Fruit fly (Drosophila melanogaster) whole organism, prepupa: ENCODE measurements around the gene CG13898.

ENCODE experiments used
- CG10631 ChIP-seq: fragments of 200-800 bp; sonication (Bioruptor generic); optimal IDR thresholded peaks from 2 replicates; lab custom pipeline; 2016; ENCODE audit warnings: missing biosample characterization, missing genetic modification characterization
- CG10669 ChIP-seq: fragments of 200-800 bp; sonication (Bioruptor generic); optimal IDR thresholded peaks from 3 replicates; lab custom pipeline; 2018; ENCODE audit warnings: missing biosample characterization, mild to moderate bottlenecking, missing genetic modification characterization, moderate library complexity
- CG11762 ChIP-seq: fragments of 200-800 bp; sonication (Bioruptor generic); optimal IDR thresholded peaks from 3 replicates; lab custom pipeline; 2016; ENCODE audit warnings: missing biosample characterization, missing genetic modification characterization; ENCODE audit not compliant: insufficient read depth
- CG11902 ChIP-seq: fragments of 200-800 bp; sonication (Bioruptor generic); optimal IDR thresholded peaks from 3 replicates; lab custom pipeline; 2016; ENCODE audit warnings: missing biosample characterization, missing genetic modification characterization
- CG1621 ChIP-seq: fragments of 200-800 bp; sonication (Bioruptor generic); optimal IDR thresholded peaks from 3 replicates; lab custom pipeline; 2018; ENCODE audit warnings: missing biosample characterization, mild to moderate bottlenecking, missing genetic modification characterization
- CG16779 ChIP-seq: fragments of 200-800 bp; sonication (Bioruptor generic); optimal IDR thresholded peaks from 3 replicates; lab custom pipeline; 2017; ENCODE audit warnings: missing biosample characterization, mild to moderate bottlenecking, missing genetic modification characterization
- CG3032 ChIP-seq: fragments of 200-800 bp; optimal IDR thresholded peaks from 2 replicates; lab custom pipeline; 2019; ENCODE audit warnings: missing biosample characterization, mild to moderate bottlenecking, missing genetic modification characterization, moderate library complexity
- CG31627 ChIP-seq: fragments of 200-800 bp; sonication (Bioruptor generic); optimal IDR thresholded peaks from 3 replicates; lab custom pipeline; 2016; ENCODE audit warnings: missing biosample characterization, missing genetic modification characterization
- CG32006 ChIP-seq: fragments of 200-800 bp; sonication (Bioruptor generic); optimal IDR thresholded peaks from 3 replicates; lab custom pipeline; 2017; ENCODE audit warnings: missing biosample characterization, mild to moderate bottlenecking, missing genetic modification characterization
- CG34406 ChIP-seq: fragments of 200-800 bp; sonication (Bioruptor generic); optimal IDR thresholded peaks from 3 replicates; lab custom pipeline; 2016; ENCODE audit warnings: missing biosample characterization, missing genetic modification characterization
- CG3919 ChIP-seq: fragments of 200-800 bp; sonication (Bioruptor generic); optimal IDR thresholded peaks from 3 replicates; lab custom pipeline; 2016; ENCODE audit warnings: missing biosample characterization, missing genetic modification characterization
- CG4318 ChIP-seq: fragments of 200-800 bp; sonication (Bioruptor generic); optimal IDR thresholded peaks from 3 replicates; lab custom pipeline; 2017; ENCODE audit warnings: missing biosample characterization, mild to moderate bottlenecking, missing genetic modification characterization
- CG6163 ChIP-seq: fragments of 200-800 bp; sonication (Bioruptor generic); IDR thresholded peaks from 3 replicates; pipeline ENCODE4 v1.3.6; 2022; ENCODE audit warnings: missing biosample characterization, missing genetic modification characterization
- CG6792 ChIP-seq: fragments of 200-800 bp; sonication (Bioruptor generic); optimal IDR thresholded peaks from 3 replicates; lab custom pipeline; 2016; ENCODE audit warnings: missing biosample characterization, missing genetic modification characterization
- CG6808 ChIP-seq: fragments of 200-800 bp; sonication (Bioruptor generic); optimal IDR thresholded peaks from 3 replicates; lab custom pipeline; 2017; ENCODE audit warnings: missing biosample characterization, missing genetic modification characterization, mild to moderate bottlenecking, moderate library complexity, missing genetic modification reagents
- CG6854 ChIP-seq: fragments of 200-800 bp; sonication (Bioruptor generic); optimal IDR thresholded peaks from 2 replicates; lab custom pipeline; 2017; ENCODE audit warnings: missing biosample characterization, mild to moderate bottlenecking, missing genetic modification characterization
- CG7368 ChIP-seq: fragments of 200-800 bp; sonication (Bioruptor generic); optimal IDR thresholded peaks from 3 replicates; lab custom pipeline; 2016; ENCODE audit warnings: missing biosample characterization, missing genetic modification characterization
- CG8119 ChIP-seq: fragments of 200-800 bp; sonication (Bioruptor generic); IDR thresholded peaks from 3 replicates; pipeline ENCODE4 v1.3.6; 2022; ENCODE audit warnings: missing biosample characterization, missing genetic modification characterization
- CG9139 ChIP-seq: fragments of 200-800 bp; sonication (Bioruptor generic); optimal IDR thresholded peaks from 3 replicates; lab custom pipeline; 2017; ENCODE audit warnings: missing biosample characterization, mild to moderate bottlenecking, missing genetic modification characterization
- Eip75B ChIP-seq: fragments of 200-800 bp; sonication (Bioruptor generic); optimal IDR thresholded peaks from 3 replicates; lab custom pipeline; 2016; ENCODE audit warnings: missing biosample characterization, missing genetic modification characterization
- Eip93F ChIP-seq: fragments of 200-800 bp; sonication (Bioruptor generic); optimal IDR thresholded peaks from 2 replicates; lab custom pipeline; 2016; ENCODE audit warnings: missing biosample characterization, mild to moderate bottlenecking, missing genetic modification characterization
- Ets21C ChIP-seq: fragments of 200-800 bp; sonication (Bioruptor generic); optimal IDR thresholded peaks from 3 replicates; lab custom pipeline; 2016; ENCODE audit warnings: missing biosample characterization, missing genetic modification characterization
- Ets96B ChIP-seq: fragments of 200-800 bp; optimal IDR thresholded peaks from 2 replicates; lab custom pipeline; 2019; ENCODE audit warnings: missing biosample characterization, mild to moderate bottlenecking, missing genetic modification characterization, moderate library complexity
- Gug ChIP-seq: fragments of 200-800 bp; sonication (Bioruptor generic); IDR thresholded peaks from 2 replicates; pipeline ENCODE4 v1.3.6; 2022; ENCODE audit warnings: missing biosample characterization, missing genetic modification characterization
- Hr38 ChIP-seq: sonication (Bioruptor generic); optimal IDR thresholded peaks from 2 replicates; lab custom pipeline; 2016; ENCODE audit warnings: missing biosample characterization, missing genetic modification characterization
- Hr39 ChIP-seq: fragments of 200-800 bp; sonication (Bioruptor generic); optimal IDR thresholded peaks from 2 replicates; lab custom pipeline; 2016; ENCODE audit warnings: missing biosample characterization, missing genetic modification characterization
- Hr4 ChIP-seq: fragments of 200-800 bp; sonication (Bioruptor generic); optimal IDR thresholded peaks from 3 replicates; lab custom pipeline; 2016; ENCODE audit warnings: missing biosample characterization, missing genetic modification characterization
- Lpt ChIP-seq: fragments of 200-800 bp; sonication (Bioruptor generic); optimal IDR thresholded peaks from 3 replicates; lab custom pipeline; 2016; ENCODE audit warnings: missing biosample characterization, missing genetic modification characterization
- Met ChIP-seq: fragments of 200-800 bp; sonication (Bioruptor generic); optimal IDR thresholded peaks from 3 replicates; lab custom pipeline; 2016; ENCODE audit warnings: missing biosample characterization, missing genetic modification characterization
- OdsH ChIP-seq: fragments of 200-800 bp; sonication (Bioruptor generic); optimal IDR thresholded peaks from 3 replicates; lab custom pipeline; 2016; ENCODE audit warnings: missing biosample characterization, missing genetic modification characterization
- Smox ChIP-seq: fragments of 200-800 bp; sonication (Bioruptor generic); optimal IDR thresholded peaks from 3 replicates; lab custom pipeline; 2016; ENCODE audit warnings: missing biosample characterization, missing genetic modification characterization
- Sox102F ChIP-seq: fragments of 200-800 bp; sonication (Bioruptor generic); optimal IDR thresholded peaks from 2 replicates; lab custom pipeline; 2016; ENCODE audit warnings: missing biosample characterization, mild to moderate bottlenecking, missing genetic modification characterization
- Sox14 ChIP-seq: fragments of 200-800 bp; sonication (Bioruptor generic); optimal IDR thresholded peaks from 3 replicates; lab custom pipeline; 2016; ENCODE audit warnings: missing biosample characterization, missing genetic modification characterization
- Sox15 ChIP-seq: fragments of 200-800 bp; sonication (Bioruptor generic); optimal IDR thresholded peaks from 3 replicates; lab custom pipeline; 2016; ENCODE audit warnings: missing biosample characterization, missing genetic modification characterization
- achi ChIP-seq: fragments of 200-800 bp; sonication (Bioruptor generic); optimal IDR thresholded peaks from 3 replicates; lab custom pipeline; 2016; ENCODE audit warnings: missing biosample characterization, missing genetic modification characterization
- acj6 ChIP-seq: fragments of 200-800 bp; sonication (Bioruptor generic); optimal IDR thresholded peaks from 3 replicates; lab custom pipeline; 2016; ENCODE audit warnings: missing biosample characterization, missing genetic modification characterization
- cyc ChIP-seq: fragments of 200-800 bp; sonication (Bioruptor generic); optimal IDR thresholded peaks from 3 replicates; lab custom pipeline; 2016; ENCODE audit warnings: missing biosample characterization, missing genetic modification characterization
- dac ChIP-seq: fragments of 200-800 bp; sonication (Bioruptor generic); optimal IDR thresholded peaks from 2 replicates; lab custom pipeline; 2017; ENCODE audit warnings: missing biosample characterization, mild to moderate bottlenecking, missing genetic modification characterization
- dsx ChIP-seq: fragments of 200-800 bp; optimal IDR thresholded peaks from 3 replicates; lab custom pipeline; 2019; ENCODE audit warnings: missing biosample characterization, mild to moderate bottlenecking, missing genetic modification characterization, moderate library complexity; ENCODE audit not compliant: poor library complexity, severe bottlenecking
- eg ChIP-seq: fragments of 200-800 bp; sonication (Bioruptor generic); IDR thresholded peaks from 3 replicates; pipeline ENCODE4 v1.3.6; 2022; ENCODE audit warnings: missing biosample characterization, missing genetic modification characterization
- esn ChIP-seq: fragments of 200-800 bp; sonication (Bioruptor generic); optimal IDR thresholded peaks from 2 replicates; lab custom pipeline; 2016; ENCODE audit warnings: missing biosample characterization, mild to moderate bottlenecking, missing genetic modification characterization, moderate library complexity
- fd59A ChIP-seq: fragments of 200-800 bp; sonication (Bioruptor generic); optimal IDR thresholded peaks from 2 replicates; lab custom pipeline; 2017; ENCODE audit warnings: missing biosample characterization, mild to moderate bottlenecking, missing genetic modification characterization, missing genetic modification reagents
- net ChIP-seq: fragments of 200-800 bp; sonication (Bioruptor generic); optimal IDR thresholded peaks from 3 replicates; lab custom pipeline; 2016; ENCODE audit warnings: missing biosample characterization, missing genetic modification characterization
- pdm3 ChIP-seq: fragments of 200-800 bp; sonication (Bioruptor generic); optimal IDR thresholded peaks from 3 replicates; lab custom pipeline; 2016; ENCODE audit warnings: missing biosample characterization, missing genetic modification characterization
- salr ChIP-seq, 2 experiments: fragments of 200-800 bp; sonication (Bioruptor generic); optimal IDR thresholded peaks; 3 replicates each; lab custom pipeline; 2016 to 2018; ENCODE audit warnings: missing biosample characterization in 2 of 2, missing genetic modification characterization in 2 of 2, mild to moderate bottlenecking in 1 of 2
- spab ChIP-seq: fragments of 200-800 bp; sonication (Bioruptor generic); optimal IDR thresholded peaks from 2 replicates; lab custom pipeline; 2017; ENCODE audit warnings: missing biosample characterization, mild to moderate bottlenecking, missing genetic modification characterization, missing genetic modification reagents
- svp ChIP-seq: fragments of 200-800 bp; sonication (Bioruptor generic); peaks from one replicate; lab custom pipeline; 2016; ENCODE audit warnings: missing biosample characterization, missing genetic modification characterization
- topi ChIP-seq: fragments of 200-800 bp; sonication (Bioruptor generic); optimal IDR thresholded peaks from 3 replicates; lab custom pipeline; 2016; ENCODE audit warnings: missing biosample characterization, missing genetic modification characterization

The CG13898 gene

DNA sequence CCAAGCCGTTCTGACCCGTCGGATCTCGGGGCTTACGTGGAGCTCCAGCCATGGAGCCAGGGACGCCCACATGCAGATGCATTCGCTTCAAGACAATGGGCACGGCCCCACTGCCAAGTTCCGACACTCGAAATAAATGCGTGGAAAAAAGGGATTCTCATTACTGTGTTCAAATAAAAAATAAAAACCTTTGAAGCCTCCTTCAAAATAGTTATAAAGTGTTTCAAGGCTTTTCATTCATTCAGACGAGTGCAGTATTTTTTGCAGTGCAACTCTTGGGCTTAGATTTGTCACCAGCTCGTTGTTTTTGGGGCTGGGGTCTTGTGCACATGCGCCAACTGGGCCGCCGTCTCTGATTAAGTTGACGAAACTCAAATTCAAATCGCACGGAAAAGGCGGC lies 39.5 kb downstream of the CG13898 start (continued):
- peak; percentile 38 for TF ChIP-seq CG7368
- peak; percentile 39 for TF ChIP-seq pdm3
- peak; percentile 58 for TF ChIP-seq CG31627
- peak; percentile 38 for TF ChIP-seq CG11902 (GFP tag; lab: Kevin White, UChicago)
- TF ChIP-seq dac (GFP tag; lab: Kevin White, UChicago) = no peak
- TF ChIP-seq CG8119 (GFP tag; lab: Robert Waterston, UW) = peak; percentile 64
- TF ChIP-seq CG10669 = peak; percentile 21
- TF ChIP-seq CG1621 (tag; lab: Kevin White, UChicago) = no peak
- TF ChIP-seq CG34406 = no peak
- peak; percentile 19 for TF ChIP-seq CG3032 (tag; lab: Kevin White, UChicago)
- TF ChIP-seq Gug (GFP tag; lab: Robert Waterston, UW) = peak; percentile 34; the same call in 1 of the 2 replicates
- TF ChIP-seq spab (GFP tag; lab: Kevin White, UChicago) = no peak
- peak; percentile 68 for TF ChIP-seq CG3919 (GFP tag; lab: Kevin White, UChicago)
- TF ChIP-seq Hr4 (GFP tag; lab: Kevin White, UChicago) = peak; percentile 33
- TF ChIP-seq acj6 = peak; percentile 28
- TF ChIP-seq Sox102F (GFP tag; lab: Kevin White, UChicago) = peak; percentile 28
- TF ChIP-seq Ets96B (tag; lab: Kevin White, UChicago) = peak; percentile 45
- peak; percentile 26 for TF ChIP-seq net

DNA sequence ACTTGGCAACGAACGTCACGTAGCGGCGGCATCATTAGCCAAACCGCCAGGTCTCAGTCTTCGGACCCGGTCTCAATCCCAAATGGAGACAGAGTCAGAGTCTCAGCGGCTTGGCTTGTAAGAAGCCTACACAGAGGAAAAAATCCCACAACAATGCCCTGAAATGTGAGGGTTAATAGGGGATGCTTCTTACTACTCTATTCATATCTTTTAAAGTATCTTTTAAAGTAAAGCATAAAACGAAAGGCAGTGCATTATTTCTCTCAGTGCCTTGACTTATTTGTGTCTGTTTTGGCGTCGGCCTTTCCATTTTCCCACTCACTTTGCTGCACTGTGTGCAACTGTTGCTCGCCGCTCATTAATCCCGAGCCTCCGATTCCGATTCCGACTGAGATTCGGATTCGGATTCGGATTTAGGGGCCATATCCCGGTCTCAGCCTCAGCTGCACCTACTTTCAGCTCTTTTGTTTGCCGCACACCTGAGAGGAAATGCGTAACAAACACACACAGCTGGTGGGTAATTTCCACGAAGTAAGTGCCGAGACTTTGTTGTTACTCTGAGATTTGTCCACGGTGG lies 41.4 kb downstream of the CG13898 start:
- TF ChIP-seq CG7368 (peak; percentile 82), Hr39 (GFP tag; lab: Kevin White, UChicago) (peak; percentile 96), Eip93F (GFP tag; lab: Kevin White, UChicago) (peak; percentile 71), CG4318 (GFP tag; lab: Kevin White, UChicago) (peak; percentile 93), Eip75B (GFP tag; lab: Kevin White, UChicago) (peak; percentile 84), acj6 (peak; percentile 93), fd59A (GFP tag; lab: Kevin White, UChicago) (peak; percentile 78), CG31627 (peak; percentile 95), Smox (GFP tag; lab: Kevin White, UChicago) (peak; percentile 93), CG6808 (GFP tag; lab: Kevin White, UChicago) (peak; percentile 81), Sox15 (peak; percentile 87), cyc (GFP tag; lab: Kevin White, UChicago) (peak; percentile 93), salr (GFP tag; optimal IDR thresholded peaks at IDR 0.05; lab: Kevin White, UChicago) (peak; percentile 69 to 84), topi (GFP tag; lab: Kevin White, UChicago) (peak; percentile 94), Sox14 (GFP tag; lab: Kevin White, UChicago) (peak; percentile 94), CG3919 (GFP tag; lab: Kevin White, UChicago) (peak; percentile 93), CG11762 (GFP tag; lab: Kevin White, UChicago) (peak; percentile 82), OdsH (peak; percentile 95), achi (peak; percentile 86), CG6792 (GFP tag; lab: Kevin White, UChicago) (peak; percentile 95), Lpt (GFP tag; lab: Kevin White, UChicago) (peak; percentile 94), dac (GFP tag; lab: Kevin White, UChicago) (peak; percentile 92), Ets96B (tag; lab: Kevin White, UChicago) (peak; percentile 85), Hr38 (GFP tag; lab: Kevin White, UChicago) (peak; percentile 37), eg (GFP tag; lab: Robert Waterston, UW) (peak; percentile 98), CG6163 (peak; percentile 98), CG8119 (GFP tag; lab: Robert Waterston, UW) (peak; percentile 95), Ets21C (GFP tag; lab: Kevin White, UChicago) (peak; percentile 94), CG9139 (GFP tag; lab: Kevin White, UChicago) (peak; percentile 68), CG6854 (peak; percentile 91), dsx (peak; percentile 79), Met (GFP tag; lab: Kevin White, UChicago) (peak; percentile 96), CG1621 (tag; lab: Kevin White, UChicago) (peak; percentile 83), CG3032 (tag; lab: Kevin White, UChicago) (peak; percentile 87), Hr4 (GFP tag; lab: Kevin White, UChicago) (peak; percentile 93), esn (GFP tag; lab: Kevin White, UChicago) (peak; percentile 95), CG16779 (tag; lab: Kevin White, UChicago) (peak; percentile 74), CG10631 (GFP tag; lab: Kevin White, UChicago) (peak; percentile 91), CG32006 (peak; percentile 96), svp (GFP tag; lab: Kevin White, UChicago) (peak; percentile 97), CG34406 (peak; percentile 91)
